Fruit fly (Drosophila melanogaster): ENCODE measurements around the gene CG14294.

dm6 chr3R:18851698-18852097 is 50.4 kb downstream of the CG14294 start, which contains the start of gene CG31226:
- no peak for TF ChIP-seq kah (GFP tag; optimal IDR thresholded peaks at IDR 0.05)
- no peak for TF ChIP-seq yki (optimal IDR thresholded peaks at IDR 0.05)
- no peak for TF ChIP-seq CG2120 (GFP tag; optimal IDR thresholded peaks at IDR 0.05)
- TF ChIP-seq sob (GFP tag; IDR thresholded peaks at IDR 0.05): no peak

All from whole organism, embryonic.